Fruit fly (Drosophila melanogaster) whole organism, embryonic: ENCODE measurements around the gene Irk1.

Source experiments
- Abd-B ChIP-seq: fragments of 200-800 bp; sonication (Bioruptor generic); optimal IDR thresholded peaks from 2 replicates; lab custom pipeline; 2018; ENCODE audit warnings: missing biosample characterization, mild to moderate bottlenecking, missing genetic modification characterization, moderate library complexity
- Atf-2 ChIP-seq: fragments of 200-800 bp; sonication (Bioruptor generic); optimal IDR thresholded peaks from 2 replicates; lab custom pipeline; 2016; ENCODE audit warnings: missing biosample characterization, missing genetic modification characterization
- Awh ChIP-seq: fragments of 200-800 bp; sonication (Bioruptor generic); IDR thresholded peaks from 2 replicates; pipeline ENCODE4, ENCODE4 v1.3.6; 2022; ENCODE audit warnings: missing biosample characterization, missing genetic modification characterization
- B-H2 ChIP-seq: fragments of 200-800 bp; sonication (Bioruptor generic); optimal IDR thresholded peaks from 2 replicates; lab custom pipeline; 2018; ENCODE audit warnings: missing biosample characterization, mild to moderate bottlenecking, missing genetic modification characterization
- C15 ChIP-seq: fragments of 200-800 bp; sonication (Bioruptor generic); IDR thresholded peaks from 3 replicates; pipeline ENCODE4 v1.3.6; 2022; ENCODE audit warnings: missing biosample characterization, missing genetic modification characterization
- CG10431 ChIP-seq: fragments of 200-800 bp; sonication (Bioruptor generic); optimal IDR thresholded peaks from 3 replicates; lab custom pipeline; 2018; ENCODE audit warnings: missing biosample characterization, mild to moderate bottlenecking, missing genetic modification characterization
- CG10543 ChIP-seq: fragments of 200-800 bp; sonication (Bioruptor generic); optimal IDR thresholded peaks from 3 replicates; lab custom pipeline; 2017; ENCODE audit warnings: missing biosample characterization, mild to moderate bottlenecking, missing genetic modification characterization, moderate library complexity
- CG10959 ChIP-seq: fragments of 200-800 bp; sonication (Bioruptor generic); IDR thresholded peaks from 2 replicates; pipeline ENCODE4 v1.3.6; 2022; ENCODE audit warnings: missing biosample characterization, missing genetic modification characterization
- CG12071 ChIP-seq: fragments of 200-800 bp; sonication (Bioruptor generic); optimal IDR thresholded peaks from 3 replicates; lab custom pipeline; 2018; ENCODE audit warnings: missing biosample characterization, mild to moderate bottlenecking, missing genetic modification characterization
- CG13296 ChIP-seq: fragments of 200-800 bp; sonication (Bioruptor generic); optimal IDR thresholded peaks from 3 replicates; lab custom pipeline; 2018; ENCODE audit warnings: missing biosample characterization, mild to moderate bottlenecking, missing genetic modification characterization
- CG14710 ChIP-seq: fragments of 200-800 bp; sonication (Bioruptor generic); optimal IDR thresholded peaks from 3 replicates; lab custom pipeline; 2019; ENCODE audit warnings: missing biosample characterization, mild to moderate bottlenecking, missing genetic modification characterization, moderate library complexity
- CG15514 ChIP-seq: fragments of 200-800 bp; sonication (Bioruptor generic); optimal IDR thresholded peaks from 3 replicates; lab custom pipeline; 2017; ENCODE audit warnings: missing biosample characterization, missing genetic modification characterization, mild to moderate bottlenecking, moderate library complexity, missing genetic modification reagents
- CG17385 ChIP-seq: fragments of 200-800 bp; sonication (Bioruptor generic); optimal IDR thresholded peaks from 3 replicates; lab custom pipeline; 2018; ENCODE audit warnings: missing biosample characterization, mild to moderate bottlenecking, missing genetic modification characterization
- CG2202 ChIP-seq: fragments of 200-800 bp; sonication (Bioruptor generic); optimal IDR thresholded peaks from 2 replicates; lab custom pipeline; 2018; ENCODE audit warnings: missing biosample characterization, mild to moderate bottlenecking, missing genetic modification characterization
- CG31388 ChIP-seq: fragments of 200-800 bp; sonication (Bioruptor generic); optimal IDR thresholded peaks from 2 replicates; lab custom pipeline; 2016; ENCODE audit warnings: missing biosample characterization, missing genetic modification characterization
- CG34376 ChIP-seq: fragments of 200-800 bp; sonication (Bioruptor generic); optimal IDR thresholded peaks from 2 replicates; lab custom pipeline; 2018; ENCODE audit warnings: missing biosample characterization, mild to moderate bottlenecking, missing genetic modification characterization
- CG3838 ChIP-seq: fragments of 200-800 bp; sonication (Bioruptor generic); optimal IDR thresholded peaks from 3 replicates; lab custom pipeline; 2016; ENCODE audit warnings: missing biosample characterization, missing genetic modification characterization
- CG6175 ChIP-seq: fragments of 200-800 bp; sonication (Bioruptor generic); IDR thresholded peaks from 3 replicates; pipeline ENCODE4 v1.3.6; 2022; ENCODE audit warnings: missing biosample characterization, missing genetic modification characterization
- CG6854 ChIP-seq: fragments of 200-800 bp; sonication (Bioruptor generic); optimal IDR thresholded peaks from 3 replicates; lab custom pipeline; 2017; ENCODE audit warnings: missing biosample characterization, mild to moderate bottlenecking, missing genetic modification characterization
- CG7839 ChIP-seq: fragments of 200-800 bp; sonication (Bioruptor generic); optimal IDR thresholded peaks from 3 replicates; lab custom pipeline; 2018; ENCODE audit warnings: missing biosample characterization, mild to moderate bottlenecking, missing genetic modification characterization, moderate library complexity
- Chrac-16 ChIP-seq: fragments of 200-800 bp; sonication (Bioruptor generic); optimal IDR thresholded peaks from 3 replicates; lab custom pipeline; 2016; ENCODE audit warnings: missing biosample characterization, missing genetic modification characterization
- Fer3 ChIP-seq: fragments of 200-800 bp; sonication (Bioruptor generic); optimal IDR thresholded peaks from 2 replicates; lab custom pipeline; 2018; ENCODE audit warnings: missing biosample characterization, mild to moderate bottlenecking, missing genetic modification characterization, moderate library complexity
- Hand ChIP-seq: fragments of 200-800 bp; sonication (Bioruptor generic); optimal IDR thresholded peaks from 2 replicates; lab custom pipeline; 2017; ENCODE audit warnings: mild to moderate bottlenecking, missing biosample characterization, missing genetic modification reagents, missing genetic modification characterization
- Hey ChIP-seq: fragments of 200-800 bp; sonication (Bioruptor generic); optimal IDR thresholded peaks from 3 replicates; lab custom pipeline; 2018; ENCODE audit warnings: missing biosample characterization, mild to moderate bottlenecking, missing genetic modification characterization
- Hsf ChIP-seq: fragments of 200-800 bp; sonication (Bioruptor generic); optimal IDR thresholded peaks from 3 replicates; lab custom pipeline; 2016; ENCODE audit warnings: missing biosample characterization, missing genetic modification characterization
- Med ChIP-seq: fragments of 200-800 bp; sonication (Bioruptor generic); peaks from one replicate; lab custom pipeline; 2016; ENCODE audit warnings: missing biosample characterization, missing genetic modification characterization, mild to moderate bottlenecking, inconsistent platforms, moderate library complexity
- Myb ChIP-seq: fragments of 200-800 bp; sonication (Bioruptor generic); optimal IDR thresholded peaks from 2 replicates; lab custom pipeline; 2016; ENCODE audit warnings: missing biosample characterization, missing genetic modification characterization
- NFAT ChIP-seq: fragments of 200-800 bp; sonication (Bioruptor generic); IDR thresholded peaks from 2 replicates; pipeline ENCODE4 v1.3.6; 2022; ENCODE audit warnings: missing biosample characterization, missing genetic modification characterization
- Nf-YB ChIP-seq: fragments of 200-800 bp; sonication (Bioruptor generic); optimal IDR thresholded peaks from 3 replicates; lab custom pipeline; 2019; ENCODE audit warnings: missing biosample characterization, mild to moderate bottlenecking, missing genetic modification characterization, moderate library complexity
- Opbp ChIP-seq: fragments of 200-800 bp; sonication (Bioruptor generic); IDR thresholded peaks from 3 replicates; pipeline ENCODE4 v1.3.6; 2022; ENCODE audit warnings: missing biosample characterization, missing genetic modification characterization; ENCODE audit not compliant: partially characterized antibody
- Pdp1 ChIP-seq, 2 experiments: fragments of 200-800 bp; sonication (Bioruptor generic); optimal IDR thresholded peaks; 3 replicates each; lab custom pipeline; 2016; ENCODE audit warnings: missing biosample characterization in 2 of 2, missing genetic modification characterization in 2 of 2, mild to moderate bottlenecking in 1 of 2, moderate library complexity in 1 of 2
- Poxn ChIP-seq: fragments of 200-800 bp; sonication (Bioruptor generic); IDR thresholded peaks from 2 replicates; pipeline ENCODE4 v1.3.6; 2022; ENCODE audit warnings: missing biosample characterization, missing genetic modification characterization
- Sox102F ChIP-seq: fragments of 200-800 bp; sonication (Bioruptor generic); optimal IDR thresholded peaks from 2 replicates; lab custom pipeline; 2018; ENCODE audit warnings: missing biosample characterization, mild to moderate bottlenecking, missing genetic modification characterization, moderate library complexity
- Spps ChIP-seq: fragments of 200-800 bp; sonication (Bioruptor generic); optimal IDR thresholded peaks from 2 replicates; lab custom pipeline; 2018; ENCODE audit warnings: missing biosample characterization, mild to moderate bottlenecking, missing genetic modification characterization
- az2 ChIP-seq: fragments of 200-800 bp; sonication (Bioruptor generic); optimal IDR thresholded peaks from 3 replicates; lab custom pipeline; 2016; ENCODE audit warnings: missing biosample characterization, missing genetic modification characterization
- her ChIP-seq: fragments of 200-800 bp; sonication (Bioruptor generic); optimal IDR thresholded peaks from 2 replicates; lab custom pipeline; 2016; ENCODE audit warnings: missing biosample characterization, missing genetic modification characterization
- jumu ChIP-seq: fragments of 200-800 bp; sonication (Bioruptor generic); optimal IDR thresholded peaks from 3 replicates; lab custom pipeline; 2016; ENCODE audit warnings: missing biosample characterization, missing genetic modification characterization
- kah ChIP-seq: fragments of 200-800 bp; sonication (Bioruptor generic); optimal IDR thresholded peaks from 2 replicates; lab custom pipeline; 2018; ENCODE audit warnings: missing biosample characterization, mild to moderate bottlenecking, missing genetic modification characterization
- nerfin-2 ChIP-seq: fragments of 200-800 bp; sonication (Bioruptor generic); IDR thresholded peaks from 2 replicates; pipeline ENCODE4 v1.3.6; 2022; ENCODE audit warnings: missing biosample characterization, missing genetic modification characterization; ENCODE audit not compliant: partially characterized antibody
- prd ChIP-seq, 3 experiments: fragments of >200 bp in 2 of 3; fragments of 200-800 bp in 1 of 3; sonication (Bioruptor generic) in 1 of 3; optimal IDR thresholded peaks in 2 of 3; IDR thresholded peaks in 1 of 3; 2 replicates in 2 of 3; 3 replicates in 1 of 3; pipeline versions ENCODE4 v1.3.6 to Lab custom; 2017 to 2022; ENCODE audit warnings: missing biosample characterization in 1 of 3, missing genetic modification characterization in 1 of 3
- pros ChIP-seq: fragments of 200-800 bp; sonication (Bioruptor generic); optimal IDR thresholded peaks from 3 replicates; lab custom pipeline; 2019; ENCODE audit warnings: missing biosample characterization, mild to moderate bottlenecking, missing genetic modification characterization, moderate library complexity
- psq ChIP-seq: fragments of 200-800 bp; sonication (Bioruptor generic); optimal IDR thresholded peaks from 2 replicates; lab custom pipeline; 2017; ENCODE audit warnings: missing biosample characterization, missing genetic modification characterization
- pzg ChIP-seq: fragments of 200-800 bp; sonication (Bioruptor generic); optimal IDR thresholded peaks from 3 replicates; lab custom pipeline; 2018; ENCODE audit warnings: missing biosample characterization, mild to moderate bottlenecking, missing genetic modification characterization, moderate library complexity
- row ChIP-seq: fragments of 200-800 bp; sonication (Bioruptor generic); IDR thresholded peaks from 3 replicates; pipeline ENCODE4 v1.3.6; 2022; ENCODE audit warnings: missing biosample characterization, missing genetic modification characterization
- slou ChIP-seq: fragments of 200-800 bp; sonication (Bioruptor generic); optimal IDR thresholded peaks from 3 replicates; lab custom pipeline; 2016; ENCODE audit warnings: missing biosample characterization, missing genetic modification characterization
- sug ChIP-seq: fragments of 200-800 bp; optimal IDR thresholded peaks from 2 replicates; lab custom pipeline; 2019; ENCODE audit warnings: missing biosample characterization, mild to moderate bottlenecking, missing genetic modification characterization, moderate library complexity
- tup ChIP-seq: fragments of 200-800 bp; sonication (Bioruptor generic); optimal IDR thresholded peaks from 2 replicates; lab custom pipeline; 2016; ENCODE audit warnings: missing biosample characterization, mild to moderate bottlenecking, missing genetic modification characterization, moderate library complexity
- unpg ChIP-seq: fragments of 200-800 bp; sonication (Bioruptor generic); optimal IDR thresholded peaks from 3 replicates; lab custom pipeline; 2018; ENCODE audit warnings: missing biosample characterization, mild to moderate bottlenecking, missing genetic modification characterization, moderate library complexity
- yki ChIP-seq: fragments of >200 bp; optimal IDR thresholded peaks from 3 replicates; lab custom pipeline; 2018
- z ChIP-seq: fragments of 200-800 bp; sonication (Bioruptor generic); IDR thresholded peaks from 3 replicates; pipeline ENCODE4 v1.3.6; 2022; ENCODE audit warnings: missing biosample characterization, missing genetic modification characterization

The Irk1 gene

DNA sequence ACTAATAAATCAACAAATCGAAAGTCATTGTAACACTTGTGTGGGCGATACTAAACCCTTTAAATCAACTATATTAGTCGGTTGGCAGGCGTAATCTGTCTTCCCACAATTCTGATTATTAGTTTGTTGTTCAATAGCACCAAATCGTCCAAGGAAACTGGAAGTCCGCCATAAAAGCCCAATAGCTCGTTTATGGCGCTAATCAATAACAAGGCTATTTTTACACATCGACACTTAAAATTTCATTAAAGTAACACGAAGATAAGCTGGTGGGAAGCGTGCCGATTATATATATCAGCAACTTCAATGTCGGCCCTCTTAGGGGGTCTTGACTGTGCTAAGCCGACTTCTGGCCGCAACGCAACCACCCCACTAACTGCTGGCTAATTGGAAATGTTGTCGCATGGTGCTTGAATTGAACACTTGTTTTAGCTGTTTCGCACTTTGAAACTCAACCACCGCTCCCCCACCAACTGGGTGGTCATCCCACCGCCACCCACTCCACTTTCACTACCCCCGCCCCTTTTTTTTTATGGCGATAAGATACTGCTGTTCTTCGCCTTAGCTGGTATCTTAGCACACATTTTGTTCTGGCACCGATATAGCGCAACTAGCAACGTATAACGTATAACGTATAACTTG lies 29.0 kb upstream of the Irk1 start (continued):
- TF ChIP-seq Awh (GFP tag; lab: Robert Waterston, UW) = no peak
- peak; percentile 24 for TF ChIP-seq Med
- TF ChIP-seq jumu (GFP tag; lab: Kevin White, UChicago) = no peak
- TF ChIP-seq Hey (tag; lab: Kevin White, UChicago) = peak; percentile 80
- TF ChIP-seq Abd-B (GFP tag; lab: Kevin White, UChicago) = no peak
- no peak for TF ChIP-seq NFAT
- no peak for TF ChIP-seq CG10959 (GFP tag; lab: Robert Waterston, UW)
- TF ChIP-seq sug (tag; lab: Kevin White, UChicago) = peak; percentile 93
- no peak for TF ChIP-seq az2 (GFP tag; lab: Kevin White, UChicago)
- peak; percentile 11 for TF ChIP-seq B-H2 (GFP tag; lab: Kevin White, UChicago)
- no peak for TF ChIP-seq Sox102F
- TF ChIP-seq pros = no peak
- no peak for TF ChIP-seq prd (optimal IDR thresholded peaks at IDR 0.05; lab: Kevin White, UChicago)
- TF ChIP-seq prd (GFP tag; IDR thresholded peaks at IDR 0.05; lab: Robert Waterston, UW) = no peak
- no peak for TF ChIP-seq CG3838 (GFP tag; lab: Kevin White, UChicago)
- TF ChIP-seq unpg (GFP tag; lab: Kevin White, UChicago) = peak; percentile 15
- TF ChIP-seq her = no peak
- no peak for TF ChIP-seq nerfin-2 (GFP tag; lab: Robert Waterston, UW)
- TF ChIP-seq Myb = no peak
- TF ChIP-seq kah (GFP tag; lab: Kevin White, UChicago) = no peak
- peak; percentile 10 for TF ChIP-seq CG7839 (tag; lab: Kevin White, UChicago)
- no peak for TF ChIP-seq CG2202 (tag; lab: Kevin White, UChicago)
- TF ChIP-seq CG6175 (GFP tag; lab: Robert Waterston, UW) = no peak
- TF ChIP-seq Fer3 = peak; percentile 6
- no peak for TF ChIP-seq z
- no peak for TF ChIP-seq CG31388 (GFP tag; lab: Kevin White, UChicago)
- TF ChIP-seq yki (lab: Kevin White, UChicago) = no peak
- TF ChIP-seq tup (GFP tag; lab: Kevin White, UChicago) = no peak
- TF ChIP-seq Chrac-16 (GFP tag; lab: Kevin White, UChicago) = no peak
- peak; percentile 49 for TF ChIP-seq CG10543 (GFP tag; lab: Kevin White, UChicago)
- no peak for TF ChIP-seq pzg (GFP tag; lab: Kevin White, UChicago)
- TF ChIP-seq CG34376 (GFP tag; lab: Kevin White, UChicago) = peak; percentile 81
- no peak for TF ChIP-seq row (GFP tag; lab: Robert Waterston, UW)
- no peak for TF ChIP-seq Poxn
- no peak for TF ChIP-seq Opbp (GFP tag; lab: Robert Waterston, UW)
- peak; percentile 25 for TF ChIP-seq CG15514
- TF ChIP-seq CG14710 (tag; lab: Kevin White, UChicago) = no peak
- TF ChIP-seq Spps (tag; lab: Kevin White, UChicago) = no peak
- peak; percentile 21 for TF ChIP-seq CG6854 (GFP tag; lab: Kevin White, UChicago)
- no peak for TF ChIP-seq C15 (GFP tag; lab: Robert Waterston, UW)
- TF ChIP-seq Nf-YB (GFP tag; lab: Kevin White, UChicago) = no peak
- TF ChIP-seq Hand (GFP tag; lab: Kevin White, UChicago) = peak; percentile 5
- peak; percentile 52 for TF ChIP-seq CG13296 (GFP tag; lab: Kevin White, UChicago)
- no peak for TF ChIP-seq CG10431 (GFP tag; lab: Kevin White, UChicago)
- TF ChIP-seq CG12071 = peak; percentile 46
- TF ChIP-seq psq = no peak
- no peak for TF ChIP-seq Atf-2 (GFP tag; lab: Kevin White, UChicago)
- peak; percentile 18 for TF ChIP-seq CG17385 (GFP tag; lab: Kevin White, UChicago)
- peak in 1 of 2 experiments; percentile 6 for TF ChIP-seq Pdp1 (GFP tag; optimal IDR thresholded peaks at IDR 0.05; lab: Kevin White, UChicago)
- no peak for TF ChIP-seq Hsf
- no peak for TF ChIP-seq slou (GFP tag; lab: Kevin White, UChicago)
